Fruit fly (Drosophila melanogaster) whole organism: ENCODE results near the gene mRpS18C.

Experiments used
- CG8478 ChIP-seq: fragments of >200 bp; optimal IDR thresholded peaks from 2 replicates; lab custom pipeline; 2018; ENCODE audit warnings: inconsistent platforms
- EcR ChIP-seq, 2 experiments: fragments of >200 bp; optimal IDR thresholded peaks; 2 replicates each; lab custom pipeline; 2017; ENCODE audit warnings: missing biosample characterization in 2 of 2, missing genetic modification characterization in 2 of 2, missing genetic modification reagents in 2 of 2
- pan ChIP-seq: fragments of >200 bp; optimal IDR thresholded peaks from 2 replicates; lab custom pipeline; 2017
- usp ChIP-seq: fragments of >200 bp; optimal IDR thresholded peaks from 2 replicates; lab custom pipeline; 2017; ENCODE audit warnings: missing biosample characterization, missing genetic modification characterization, mixed read lengths

DNA sequence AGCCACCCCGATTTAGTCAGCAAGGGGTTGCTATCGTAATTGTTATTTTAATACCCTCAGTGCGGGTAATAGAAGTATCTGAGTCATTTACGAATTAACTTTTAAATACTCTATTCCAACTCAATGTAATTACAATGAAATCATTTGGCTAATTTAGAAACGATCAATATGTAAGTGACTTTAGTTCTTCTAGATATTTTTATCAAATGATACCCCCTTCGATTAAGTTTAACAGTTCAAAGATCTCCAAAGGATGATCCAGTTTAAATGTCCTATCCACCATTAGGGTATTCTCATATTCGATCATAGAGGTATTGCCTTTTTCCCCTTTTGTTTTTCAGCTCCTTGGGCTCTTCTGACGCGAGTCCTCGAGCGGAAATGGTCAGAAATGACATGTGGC, 29.9 kb upstream of the mRpS18C start:
- TF ChIP-seq CG8478 (lab: Kevin White, UChicago) = no peak
- TF ChIP-seq pan (lab: Kevin White, UChicago) = no peak
- TF ChIP-seq EcR (GFP tag; optimal IDR thresholded peaks at IDR 0.05; lab: Kevin White, UChicago) = no peak
- TF ChIP-seq usp (GFP tag; lab: Kevin White, UChicago) = no peak
